Fruit fly (Drosophila melanogaster) whole organism, prepupa: ENCODE measurements around the gene AGO2.

Experiments
- Blimp-1 ChIP-seq: fragments of 200-800 bp; sonication (Bioruptor generic); optimal IDR thresholded peaks from 3 replicates; lab custom pipeline; 2017; ENCODE audit warnings: missing biosample characterization, missing genetic modification characterization, mild to moderate bottlenecking, moderate library complexity, missing genetic modification reagents
- CG10631 ChIP-seq: fragments of 200-800 bp; sonication (Bioruptor generic); optimal IDR thresholded peaks from 2 replicates; lab custom pipeline; 2016; ENCODE audit warnings: missing biosample characterization, missing genetic modification characterization
- CG11902 ChIP-seq: fragments of 200-800 bp; sonication (Bioruptor generic); optimal IDR thresholded peaks from 3 replicates; lab custom pipeline; 2016; ENCODE audit warnings: missing biosample characterization, missing genetic modification characterization
- CG1621 ChIP-seq: fragments of 200-800 bp; sonication (Bioruptor generic); optimal IDR thresholded peaks from 3 replicates; lab custom pipeline; 2018; ENCODE audit warnings: missing biosample characterization, mild to moderate bottlenecking, missing genetic modification characterization
- CG16779 ChIP-seq: fragments of 200-800 bp; sonication (Bioruptor generic); optimal IDR thresholded peaks from 3 replicates; lab custom pipeline; 2017; ENCODE audit warnings: missing biosample characterization, mild to moderate bottlenecking, missing genetic modification characterization
- CG31627 ChIP-seq: fragments of 200-800 bp; sonication (Bioruptor generic); optimal IDR thresholded peaks from 3 replicates; lab custom pipeline; 2016; ENCODE audit warnings: missing biosample characterization, missing genetic modification characterization
- CG32006 ChIP-seq: fragments of 200-800 bp; sonication (Bioruptor generic); optimal IDR thresholded peaks from 3 replicates; lab custom pipeline; 2017; ENCODE audit warnings: missing biosample characterization, mild to moderate bottlenecking, missing genetic modification characterization
- CG34406 ChIP-seq: fragments of 200-800 bp; sonication (Bioruptor generic); optimal IDR thresholded peaks from 3 replicates; lab custom pipeline; 2016; ENCODE audit warnings: missing biosample characterization, missing genetic modification characterization
- CG3919 ChIP-seq: fragments of 200-800 bp; sonication (Bioruptor generic); optimal IDR thresholded peaks from 3 replicates; lab custom pipeline; 2016; ENCODE audit warnings: missing biosample characterization, missing genetic modification characterization
- CG4318 ChIP-seq: fragments of 200-800 bp; sonication (Bioruptor generic); optimal IDR thresholded peaks from 3 replicates; lab custom pipeline; 2017; ENCODE audit warnings: missing biosample characterization, mild to moderate bottlenecking, missing genetic modification characterization
- CG6276 ChIP-seq: fragments of 200-800 bp; sonication (Bioruptor generic); optimal IDR thresholded peaks from 2 replicates; lab custom pipeline; 2017; ENCODE audit warnings: missing biosample characterization, mild to moderate bottlenecking, missing genetic modification characterization
- CG6792 ChIP-seq: fragments of 200-800 bp; sonication (Bioruptor generic); optimal IDR thresholded peaks from 3 replicates; lab custom pipeline; 2016; ENCODE audit warnings: missing biosample characterization, missing genetic modification characterization
- CG6808 ChIP-seq: fragments of 200-800 bp; sonication (Bioruptor generic); optimal IDR thresholded peaks from 3 replicates; lab custom pipeline; 2017; ENCODE audit warnings: missing biosample characterization, missing genetic modification characterization, mild to moderate bottlenecking, moderate library complexity, missing genetic modification reagents
- CG6854 ChIP-seq: fragments of 200-800 bp; sonication (Bioruptor generic); optimal IDR thresholded peaks from 2 replicates; lab custom pipeline; 2017; ENCODE audit warnings: missing biosample characterization, mild to moderate bottlenecking, missing genetic modification characterization
- CG8119 ChIP-seq: fragments of 200-800 bp; sonication (Bioruptor generic); IDR thresholded peaks from 3 replicates; pipeline ENCODE4 v1.3.6; 2022; ENCODE audit warnings: missing biosample characterization, missing genetic modification characterization
- CG9139 ChIP-seq: fragments of 200-800 bp; sonication (Bioruptor generic); optimal IDR thresholded peaks from 3 replicates; lab custom pipeline; 2017; ENCODE audit warnings: missing biosample characterization, mild to moderate bottlenecking, missing genetic modification characterization
- Eip75B ChIP-seq: fragments of 200-800 bp; sonication (Bioruptor generic); optimal IDR thresholded peaks from 3 replicates; lab custom pipeline; 2016; ENCODE audit warnings: missing biosample characterization, missing genetic modification characterization
- Eip78C ChIP-seq: fragments of 200-800 bp; sonication (Bioruptor generic); peaks from one replicate; lab custom pipeline; 2016; ENCODE audit warnings: missing biosample characterization, missing genetic modification characterization
- Eip93F ChIP-seq: fragments of 200-800 bp; sonication (Bioruptor generic); optimal IDR thresholded peaks from 2 replicates; lab custom pipeline; 2016; ENCODE audit warnings: missing biosample characterization, mild to moderate bottlenecking, missing genetic modification characterization
- Ets21C ChIP-seq: fragments of 200-800 bp; sonication (Bioruptor generic); optimal IDR thresholded peaks from 3 replicates; lab custom pipeline; 2016; ENCODE audit warnings: missing biosample characterization, missing genetic modification characterization
- Hr39 ChIP-seq: fragments of 200-800 bp; sonication (Bioruptor generic); optimal IDR thresholded peaks from 2 replicates; lab custom pipeline; 2016; ENCODE audit warnings: missing biosample characterization, missing genetic modification characterization
- Hr4 ChIP-seq: fragments of 200-800 bp; sonication (Bioruptor generic); optimal IDR thresholded peaks from 3 replicates; lab custom pipeline; 2016; ENCODE audit warnings: missing biosample characterization, missing genetic modification characterization
- Met ChIP-seq: fragments of 200-800 bp; sonication (Bioruptor generic); optimal IDR thresholded peaks from 3 replicates; lab custom pipeline; 2016; ENCODE audit warnings: missing biosample characterization, missing genetic modification characterization
- OdsH ChIP-seq: fragments of 200-800 bp; sonication (Bioruptor generic); optimal IDR thresholded peaks from 3 replicates; lab custom pipeline; 2016; ENCODE audit warnings: missing biosample characterization, missing genetic modification characterization
- Smox ChIP-seq: fragments of 200-800 bp; sonication (Bioruptor generic); optimal IDR thresholded peaks from 3 replicates; lab custom pipeline; 2016; ENCODE audit warnings: missing biosample characterization, missing genetic modification characterization
- Sox102F ChIP-seq: fragments of 200-800 bp; sonication (Bioruptor generic); optimal IDR thresholded peaks from 2 replicates; lab custom pipeline; 2016; ENCODE audit warnings: missing biosample characterization, mild to moderate bottlenecking, missing genetic modification characterization
- Sox14 ChIP-seq: fragments of 200-800 bp; sonication (Bioruptor generic); optimal IDR thresholded peaks from 3 replicates; lab custom pipeline; 2016; ENCODE audit warnings: missing biosample characterization, missing genetic modification characterization
- achi ChIP-seq: fragments of 200-800 bp; sonication (Bioruptor generic); optimal IDR thresholded peaks from 3 replicates; lab custom pipeline; 2016; ENCODE audit warnings: missing biosample characterization, missing genetic modification characterization
- acj6 ChIP-seq: fragments of 200-800 bp; sonication (Bioruptor generic); optimal IDR thresholded peaks from 3 replicates; lab custom pipeline; 2016; ENCODE audit warnings: missing biosample characterization, missing genetic modification characterization
- cyc ChIP-seq: fragments of 200-800 bp; sonication (Bioruptor generic); optimal IDR thresholded peaks from 3 replicates; lab custom pipeline; 2016; ENCODE audit warnings: missing biosample characterization, missing genetic modification characterization
- dac ChIP-seq: fragments of 200-800 bp; sonication (Bioruptor generic); optimal IDR thresholded peaks from 2 replicates; lab custom pipeline; 2017; ENCODE audit warnings: missing biosample characterization, mild to moderate bottlenecking, missing genetic modification characterization
- dsx ChIP-seq: fragments of 200-800 bp; optimal IDR thresholded peaks from 3 replicates; lab custom pipeline; 2019; ENCODE audit warnings: missing biosample characterization, mild to moderate bottlenecking, missing genetic modification characterization, moderate library complexity; ENCODE audit not compliant: poor library complexity, severe bottlenecking
- eg ChIP-seq: fragments of 200-800 bp; sonication (Bioruptor generic); IDR thresholded peaks from 3 replicates; pipeline ENCODE4 v1.3.6; 2022; ENCODE audit warnings: missing biosample characterization, missing genetic modification characterization
- esn ChIP-seq: fragments of 200-800 bp; sonication (Bioruptor generic); optimal IDR thresholded peaks from 2 replicates; lab custom pipeline; 2016; ENCODE audit warnings: missing biosample characterization, mild to moderate bottlenecking, missing genetic modification characterization, moderate library complexity
- fd59A ChIP-seq: fragments of 200-800 bp; sonication (Bioruptor generic); optimal IDR thresholded peaks from 2 replicates; lab custom pipeline; 2017; ENCODE audit warnings: missing biosample characterization, mild to moderate bottlenecking, missing genetic modification characterization, missing genetic modification reagents
- fd85E ChIP-seq: fragments of 200-800 bp; sonication (Bioruptor generic); optimal IDR thresholded peaks from 3 replicates; lab custom pipeline; 2016; ENCODE audit warnings: missing biosample characterization, missing genetic modification characterization
- fkh ChIP-seq: fragments of 200-800 bp; sonication (Bioruptor generic); optimal IDR thresholded peaks from 3 replicates; lab custom pipeline; 2017; ENCODE audit warnings: missing biosample characterization, mild to moderate bottlenecking, missing genetic modification characterization, moderate library complexity
- lz ChIP-seq: fragments of 200-800 bp; sonication (Bioruptor generic); optimal IDR thresholded peaks from 3 replicates; lab custom pipeline; 2016; ENCODE audit warnings: missing biosample characterization, missing genetic modification characterization
- pdm3 ChIP-seq: fragments of 200-800 bp; sonication (Bioruptor generic); optimal IDR thresholded peaks from 3 replicates; lab custom pipeline; 2016; ENCODE audit warnings: missing biosample characterization, missing genetic modification characterization
- salr ChIP-seq, 2 experiments: fragments of 200-800 bp; sonication (Bioruptor generic); optimal IDR thresholded peaks; 3 replicates each; lab custom pipeline; 2016 to 2018; ENCODE audit warnings: missing biosample characterization in 2 of 2, missing genetic modification characterization in 2 of 2, mild to moderate bottlenecking in 1 of 2
- svp ChIP-seq: fragments of 200-800 bp; sonication (Bioruptor generic); peaks from one replicate; lab custom pipeline; 2016; ENCODE audit warnings: missing biosample characterization, missing genetic modification characterization
- topi ChIP-seq: fragments of 200-800 bp; sonication (Bioruptor generic); optimal IDR thresholded peaks from 3 replicates; lab custom pipeline; 2016; ENCODE audit warnings: missing biosample characterization, missing genetic modification characterization
- vri ChIP-seq: fragments of 200-800 bp; sonication (Bioruptor generic); optimal IDR thresholded peaks from 3 replicates; lab custom pipeline; 2016; ENCODE audit warnings: missing biosample characterization, mild to moderate bottlenecking, missing genetic modification characterization

Gene AGO2

DNA sequence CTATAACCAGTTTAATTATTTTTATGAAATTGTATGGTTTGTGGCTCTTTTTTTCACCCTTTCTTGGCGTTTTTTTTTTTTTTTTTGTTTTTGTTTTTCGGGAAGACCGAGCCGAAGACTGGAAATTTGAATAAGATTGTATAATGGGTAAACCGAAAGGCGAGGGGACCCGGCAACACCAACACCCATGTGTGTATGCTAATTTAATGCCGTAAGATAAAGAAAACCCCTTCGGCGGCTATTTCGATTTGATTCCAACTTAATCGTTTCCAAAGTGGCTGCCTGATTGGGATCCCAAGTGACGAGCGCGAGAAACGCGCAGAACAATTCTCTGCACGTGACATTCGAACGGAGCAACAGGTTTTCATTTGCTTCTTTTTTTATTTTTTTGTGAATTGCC is 10.4 kb upstream of the AGO2 start (continued):
- TF ChIP-seq CG9139 (GFP tag; lab: Kevin White, UChicago) (no peak), CG1621 (tag; lab: Kevin White, UChicago) (no peak), CG6276 (no peak), OdsH (GFP tag; lab: Kevin White, UChicago) (no peak), CG6808 (GFP tag; lab: Kevin White, UChicago) (no peak), CG8119 (GFP tag; lab: Robert Waterston, UW) (0 out of 3 replicates have a peak, but pooled peaks have one; percentile 40)

DNA sequence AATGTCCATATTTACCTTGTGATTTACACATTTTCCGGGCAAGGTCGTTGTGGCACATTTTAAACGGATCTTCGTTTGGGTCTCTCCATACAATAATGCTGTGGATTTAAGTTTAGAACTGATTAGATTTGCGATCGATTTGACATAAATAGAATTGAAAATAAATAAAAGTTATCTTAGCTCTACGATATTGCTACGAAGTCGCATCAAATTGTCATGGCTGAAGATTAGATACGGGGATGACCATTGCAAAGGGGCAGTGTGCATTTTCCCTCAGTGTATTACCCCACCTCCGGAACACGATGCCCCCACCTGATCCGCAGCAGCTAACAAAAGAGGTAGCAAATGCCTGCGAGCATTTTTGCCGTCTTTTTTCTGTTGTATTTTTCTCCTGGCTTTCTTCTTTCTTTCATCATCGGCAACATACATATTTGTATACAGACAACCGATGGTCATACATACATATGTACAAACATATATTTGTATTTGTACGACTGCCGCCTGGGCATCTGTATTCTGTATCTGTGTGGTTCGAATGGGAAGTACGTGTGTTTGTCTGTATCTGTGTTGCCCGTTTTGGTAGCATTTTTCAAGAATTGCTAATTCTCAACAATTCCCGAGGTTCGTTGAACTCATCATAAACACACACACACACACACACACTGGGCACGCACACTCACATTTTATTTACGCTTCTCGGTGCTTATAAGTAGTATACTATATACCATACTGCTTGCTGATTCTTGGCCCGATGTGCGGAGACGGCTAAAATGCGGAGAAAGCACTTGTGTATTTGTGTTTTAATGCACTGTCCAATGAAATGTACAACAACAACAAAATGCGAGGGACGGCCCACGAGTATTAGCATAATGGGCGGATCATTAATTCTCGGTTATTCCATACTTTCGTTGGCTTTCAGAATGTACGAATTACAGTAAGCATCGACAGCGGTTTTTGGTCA is 9.2 kb upstream of the AGO2 start:
- TF ChIP-seq eg (GFP tag; lab: Robert Waterston, UW) = no peak
- TF ChIP-seq fkh (GFP tag; lab: Kevin White, UChicago) = peak; percentile 33
- TF ChIP-seq CG10631 (GFP tag; lab: Kevin White, UChicago) = peak; percentile 44
- TF ChIP-seq OdsH (GFP tag; lab: Kevin White, UChicago) = peak; percentile 33
- peak; percentile 61 for TF ChIP-seq Hr4 (GFP tag; lab: Kevin White, UChicago)
- no peak for TF ChIP-seq fd85E (GFP tag; lab: Kevin White, UChicago)
- peak; percentile 23 for TF ChIP-seq Ets21C (GFP tag; lab: Kevin White, UChicago)
- peak; percentile 39 for TF ChIP-seq Sox102F (GFP tag; lab: Kevin White, UChicago)
- peak; percentile 36 for TF ChIP-seq Blimp-1 (GFP tag; lab: Kevin White, UChicago)
- no peak for TF ChIP-seq CG11902 (GFP tag; lab: Kevin White, UChicago)
- no peak for TF ChIP-seq dsx (GFP tag; lab: Kevin White, UChicago)
- peak; percentile 32 for TF ChIP-seq vri
- peak in 1 of 2 experiments; percentile 43 for TF ChIP-seq salr (GFP tag; optimal IDR thresholded peaks at IDR 0.05; lab: Kevin White, UChicago)
- TF ChIP-seq CG8119 (GFP tag; lab: Robert Waterston, UW) = no peak
- TF ChIP-seq Eip93F (GFP tag; lab: Kevin White, UChicago) = no peak
- TF ChIP-seq cyc (GFP tag; lab: Kevin White, UChicago) = peak; percentile 59
- TF ChIP-seq CG31627 (GFP tag; lab: Kevin White, UChicago) = peak; percentile 47
- peak; percentile 74 for TF ChIP-seq CG32006
- TF ChIP-seq CG6276 = no peak
- TF ChIP-seq lz (GFP tag; lab: Kevin White, UChicago) = peak; percentile 53
- no peak for TF ChIP-seq dac
- TF ChIP-seq Smox (GFP tag; lab: Kevin White, UChicago) = peak; percentile 46
- TF ChIP-seq achi = no peak
- TF ChIP-seq svp (GFP tag; lab: Kevin White, UChicago) = peak; percentile 78
- TF ChIP-seq CG3919 (GFP tag; lab: Kevin White, UChicago) = peak; percentile 6
- peak; percentile 59 for TF ChIP-seq Eip78C
- peak; percentile 7 for TF ChIP-seq pdm3 (GFP tag; lab: Kevin White, UChicago)
- peak; percentile 37 for TF ChIP-seq acj6
- peak; percentile 35 for TF ChIP-seq Sox14 (GFP tag; lab: Kevin White, UChicago)
- peak; percentile 50 for TF ChIP-seq CG4318 (GFP tag; lab: Kevin White, UChicago)
- peak; percentile 68 for TF ChIP-seq Hr39 (GFP tag; lab: Kevin White, UChicago)
- no peak for TF ChIP-seq CG9139 (GFP tag; lab: Kevin White, UChicago)
- peak; percentile 19 for TF ChIP-seq CG34406 (GFP tag; lab: Kevin White, UChicago)
- TF ChIP-seq Met = peak; percentile 65
- TF ChIP-seq fd59A (GFP tag; lab: Kevin White, UChicago) = no peak
- peak; percentile 39 for TF ChIP-seq CG6854 (GFP tag; lab: Kevin White, UChicago)
- peak; percentile 59 for TF ChIP-seq esn (GFP tag; lab: Kevin White, UChicago)
- TF ChIP-seq Eip75B (GFP tag; lab: Kevin White, UChicago) = peak; percentile 12
- peak; percentile 57 for TF ChIP-seq topi (GFP tag; lab: Kevin White, UChicago)
- no peak for TF ChIP-seq CG16779 (tag; lab: Kevin White, UChicago)
- TF ChIP-seq CG6792 = peak; percentile 22
